Fruit fly (Drosophila melanogaster): ENCODE data around the gene Cyp304a1.
A peak's percentile ranks its signal among the peaks of the same experiment; 100 is the strongest.

Cyp304a1 gene

DNA sequence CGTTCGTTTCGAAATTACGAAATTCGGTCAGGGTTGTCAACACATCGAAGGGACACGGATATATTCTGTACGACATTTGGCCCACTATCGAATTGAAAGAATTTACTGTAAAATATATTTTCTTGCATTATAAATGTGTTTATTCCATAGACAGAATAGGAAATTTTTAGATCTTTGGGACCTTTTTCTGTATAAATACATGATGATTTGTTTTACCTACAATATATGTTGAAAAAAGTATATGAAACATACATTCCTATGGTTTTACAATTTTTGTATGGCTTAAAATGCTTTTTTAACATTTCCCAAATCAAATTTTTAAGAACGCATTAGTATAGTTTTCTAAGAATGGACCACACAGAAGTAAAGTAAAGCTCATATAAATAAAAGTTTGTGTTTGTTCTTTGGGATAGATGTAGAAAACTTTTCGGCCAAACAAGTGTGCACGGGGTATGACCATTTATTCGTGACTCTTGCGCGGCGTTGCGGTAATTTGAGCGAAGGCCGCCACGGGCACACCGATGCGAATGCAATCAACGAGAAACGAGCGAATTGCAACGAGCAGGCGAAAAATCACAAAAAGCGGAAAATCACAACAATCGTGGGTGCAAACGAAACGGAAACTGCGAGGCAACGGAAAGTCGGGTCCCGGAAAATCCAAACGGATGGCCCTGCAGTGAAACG is 34.1 kb downstream of the Cyp304a1 start, which contains the start of the genes CG17327, CG44194 and CG7518:
Gene CG17327, minus strand, starts transcription at position 177 of the 684 bp plus-strand sequence.
Gene CG44194, minus strand, starts transcription at position 177 of the 684 bp plus-strand sequence.
Gene CG7518, plus strand, starts transcription at position 540 of the 684 bp plus-strand sequence.
- TF ChIP-seq Sox15 (GFP tag; optimal IDR thresholded peaks at IDR 0.05) (no peak), CG31627 (GFP tag; optimal IDR thresholded peaks at IDR 0.05) (peak; percentile 1), Hr4 (GFP tag; optimal IDR thresholded peaks at IDR 0.05) (no peak), CG8632 (GFP tag; optimal IDR thresholded peaks at IDR 0.05) (no peak), dsx (GFP tag; optimal IDR thresholded peaks at IDR 0.05; ENCODE audit: poor library complexity, severe bottlenecking) (no peak), CG6792 (GFP tag; optimal IDR thresholded peaks at IDR 0.05) (no peak), esn (GFP tag; optimal IDR thresholded peaks at IDR 0.05) (peak; percentile 27), CG4318 (GFP tag; optimal IDR thresholded peaks at IDR 0.05) (no peak), CG3032 (tag; optimal IDR thresholded peaks at IDR 0.05) (peak; percentile 25), CG6163 (GFP tag; IDR thresholded peaks at IDR 0.05) (no peak), Lpt (GFP tag; optimal IDR thresholded peaks at IDR 0.05) (no peak), Eip75B (GFP tag; optimal IDR thresholded peaks at IDR 0.05) (no peak), cyc (GFP tag; optimal IDR thresholded peaks at IDR 0.05) (peak; percentile 22), achi (GFP tag; optimal IDR thresholded peaks at IDR 0.05) (no peak), lz (GFP tag; optimal IDR thresholded peaks at IDR 0.05) (no peak), CG1621 (tag; optimal IDR thresholded peaks at IDR 0.05) (no peak), Blimp-1 (GFP tag; optimal IDR thresholded peaks at IDR 0.05) (no peak)

DNA sequence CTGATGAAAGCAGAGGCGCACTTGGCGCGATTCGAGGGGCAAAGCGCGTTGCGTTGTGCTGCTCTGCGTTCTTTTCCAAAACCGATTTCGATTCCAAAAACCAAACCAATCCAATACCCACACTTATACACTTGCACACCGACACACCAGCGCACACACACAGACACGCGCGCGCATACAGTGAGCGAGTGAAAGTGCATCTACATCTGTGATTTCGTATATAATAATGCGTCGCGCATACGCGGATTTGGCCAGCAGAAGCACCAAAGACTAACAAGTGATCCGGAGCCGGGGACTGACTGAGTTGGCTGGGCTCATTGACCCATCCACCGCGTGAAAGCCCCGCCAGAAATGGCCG is 34.6 kb downstream of the Cyp304a1 start:
- TF ChIP-seq CG6854 (GFP tag; optimal IDR thresholded peaks at IDR 0.05) (peak; percentile 42), Hr38 (GFP tag; optimal IDR thresholded peaks at IDR 0.05) (no peak)

dm6 chr3R:13009595-13009994 is 46.0 kb downstream of the Cyp304a1 start, which contains the start of gene CG11656:
TSS of gene CG11656 (plus strand) at chr3R:13009895.
- no peak for TF ChIP-seq topi (GFP tag; optimal IDR thresholded peaks at IDR 0.05)
- TF ChIP-seq Lpt (GFP tag; optimal IDR thresholded peaks at IDR 0.05) = no peak
- TF ChIP-seq CG6163 (GFP tag; IDR thresholded peaks at IDR 0.05) = no peak
- no peak for TF ChIP-seq CG15336 (GFP tag; IDR thresholded peaks at IDR 0.05)
- TF ChIP-seq CG8632 (GFP tag; optimal IDR thresholded peaks at IDR 0.05) = no peak
- TF ChIP-seq CG7368 (GFP tag; optimal IDR thresholded peaks at IDR 0.05) = no peak
- TF ChIP-seq CG8119 (GFP tag; IDR thresholded peaks at IDR 0.05) = no peak
- TF ChIP-seq lz (GFP tag; optimal IDR thresholded peaks at IDR 0.05) = no peak
- TF ChIP-seq CG11762 (GFP tag; optimal IDR thresholded peaks at IDR 0.05; ENCODE audit: insufficient read depth) = no peak
- no peak for TF ChIP-seq spab (GFP tag; optimal IDR thresholded peaks at IDR 0.05)
- TF ChIP-seq CG16779 (tag; optimal IDR thresholded peaks at IDR 0.05) = no peak
- no peak for TF ChIP-seq pdm3 (GFP tag; optimal IDR thresholded peaks at IDR 0.05)
- TF ChIP-seq OdsH (GFP tag; optimal IDR thresholded peaks at IDR 0.05) = no peak
- TF ChIP-seq Sox15 (GFP tag; optimal IDR thresholded peaks at IDR 0.05) = no peak
- TF ChIP-seq Hr38 (GFP tag; optimal IDR thresholded peaks at IDR 0.05) = no peak
- no peak for TF ChIP-seq Hr39 (GFP tag; optimal IDR thresholded peaks at IDR 0.05)
- TF ChIP-seq Ets21C (GFP tag; optimal IDR thresholded peaks at IDR 0.05) = no peak
- TF ChIP-seq CG6276 (GFP tag; optimal IDR thresholded peaks at IDR 0.05) = no peak

- TF ChIP-seq CG3919 (GFP tag; optimal IDR thresholded peaks at IDR 0.05) = no peak
- no peak for TF ChIP-seq CG1621 (tag; optimal IDR thresholded peaks at IDR 0.05)
- TF ChIP-seq Hr38 (GFP tag; optimal IDR thresholded peaks at IDR 0.05) = no peak
- TF ChIP-seq CG6163 (GFP tag; IDR thresholded peaks at IDR 0.05) = peak; percentile 50; the same call in 1 of the 3 replicates
- TF ChIP-seq topi (GFP tag; optimal IDR thresholded peaks at IDR 0.05) = no peak
- TF ChIP-seq Met (GFP tag; optimal IDR thresholded peaks at IDR 0.05) = no peak
- no peak for TF ChIP-seq acj6 (GFP tag; optimal IDR thresholded peaks at IDR 0.05)
- TF ChIP-seq dsx (GFP tag; optimal IDR thresholded peaks at IDR 0.05; ENCODE audit: poor library complexity, severe bottlenecking) = no peak
- no peak for TF ChIP-seq CG10669 (GFP tag; optimal IDR thresholded peaks at IDR 0.05)
- no peak for TF ChIP-seq OdsH (GFP tag; optimal IDR thresholded peaks at IDR 0.05)
- TF ChIP-seq fd85E (GFP tag; optimal IDR thresholded peaks at IDR 0.05) = no peak
- TF ChIP-seq salr (GFP tag; optimal IDR thresholded peaks at IDR 0.05) = no peak
- peak; percentile 87 for TF ChIP-seq Sox14 (GFP tag; optimal IDR thresholded peaks at IDR 0.05)
- TF ChIP-seq dac (GFP tag; optimal IDR thresholded peaks at IDR 0.05) = no peak
- no peak for TF ChIP-seq CG11902 (GFP tag; optimal IDR thresholded peaks at IDR 0.05)
- TF ChIP-seq Hr39 (GFP tag; optimal IDR thresholded peaks at IDR 0.05) = no peak
- TF ChIP-seq cyc (GFP tag; optimal IDR thresholded peaks at IDR 0.05) = no peak
- no peak for TF ChIP-seq CG6808 (GFP tag; optimal IDR thresholded peaks at IDR 0.05)
- TF ChIP-seq CG8319 (GFP tag; optimal IDR thresholded peaks at IDR 0.05) = peak; percentile 21
- TF ChIP-seq lz (GFP tag; optimal IDR thresholded peaks at IDR 0.05) = no peak
- TF ChIP-seq achi (GFP tag; optimal IDR thresholded peaks at IDR 0.05) = no peak
- TF ChIP-seq CG8632 (GFP tag; optimal IDR thresholded peaks at IDR 0.05) = no peak
Observed at dm6 chr3R:13010905-13011620, 47.5 kb downstream of the Cyp304a1 start, which contains the start of gene CG8031. TSS of gene CG8031 (minus strand) at chr3R:13011310.

Data from whole organism, prepupa.